Worm (Caenorhabditis elegans) whole organism, young adult: Measurements from ENCODE around the gene ZK809.1.
A peak's percentile ranks its signal among the peaks of the same experiment; 100 is the strongest.

ENCODE experiments used
- B0035.1 ChIP-seq: sonication (generic microtip); optimal IDR thresholded peaks from 2 replicates; lab custom pipeline; 2016; ENCODE audit warnings: missing genetic modification characterization, mild to moderate bottlenecking, missing compliant biosample characterization, missing genotype, missing genetic modification reagents
- C06A6.2 ChIP-seq: fragments of 200-800 bp; sonication (Bioruptor generic); conservative IDR thresholded peaks from 2 replicates; pipeline ENCODE4 v1.3.6; 2022; ENCODE audit warnings: missing genetic modification characterization, missing compliant biosample characterization
- F22D6.2 ChIP-seq: sonication (generic microtip); optimal IDR thresholded peaks from 2 replicates; lab custom pipeline; 2016; ENCODE audit warnings: mild to moderate bottlenecking, missing genetic modification characterization, missing compliant biosample characterization
- F23B12.7 ChIP-seq: sonication (generic microtip); optimal IDR thresholded peaks from 2 replicates; lab custom pipeline; 2017; ENCODE audit warnings: missing genetic modification characterization, mild to moderate bottlenecking, missing compliant biosample characterization, antibody characterized with exemption, moderate library complexity; ENCODE audit not compliant: insufficient read depth
- F49E8.2 ChIP-seq: sonication (generic microtip); optimal IDR thresholded peaks from 3 replicates; lab custom pipeline; 2017; ENCODE audit warnings: missing genetic modification characterization, mild to moderate bottlenecking, missing compliant biosample characterization, antibody characterized with exemption, moderate library complexity; ENCODE audit not compliant: insufficient read depth
- F52B5.7 ChIP-seq: sonication (generic microtip); optimal IDR thresholded peaks from 2 replicates; lab custom pipeline; 2016; ENCODE audit warnings: mild to moderate bottlenecking, missing genetic modification characterization, missing compliant biosample characterization
- K11D2.4 ChIP-seq: fragments of 200-800 bp; sonication (Bioruptor generic); IDR thresholded peaks from 2 replicates; pipeline ENCODE4 v1.3.6; 2022; ENCODE audit warnings: missing genetic modification reagents, missing genetic modification characterization, missing compliant biosample characterization
- T26A5.8 ChIP-seq: sonication (generic microtip); optimal IDR thresholded peaks from 2 replicates; lab custom pipeline; 2016; ENCODE audit warnings: missing genetic modification characterization, missing compliant biosample characterization
- Y56A3A.18 ChIP-seq: fragments of 200-800 bp; sonication (Bioruptor generic); IDR thresholded peaks from 2 replicates; pipeline ENCODE4 v1.3.6; 2022; ENCODE audit warnings: missing genetic modification reagents, missing genetic modification characterization, missing compliant biosample characterization
- Y79H2A.3 ChIP-seq: fragments of 200-800 bp; sonication (Bioruptor generic); conservative IDR thresholded peaks from 2 replicates; pipeline ENCODE4 v1.3.6; 2022; ENCODE audit warnings: missing genetic modification reagents, missing genetic modification characterization, missing compliant biosample characterization
- akir-1 ChIP-seq: fragments of 200-800 bp; sonication (Bioruptor generic); optimal IDR thresholded peaks from 2 replicates; lab custom pipeline; 2018; ENCODE audit warnings: mild to moderate bottlenecking, missing genetic modification characterization, moderate library complexity, missing compliant biosample characterization
- ama-1 ChIP-seq, 3 experiments: fragments of 150-350 bp in 1 of 3; sonication (generic microtip) in 2 of 3; optimal IDR thresholded peaks; 2 replicates each; lab custom pipeline; 2014 to 2018; ENCODE audit warnings: missing biosample characterization in 2 of 3, missing genetic modification characterization in 2 of 3, missing genetic modification reagents in 2 of 3
- aptf-2 ChIP-seq: fragments of 200-800 bp; sonication (Bioruptor generic); conservative IDR thresholded peaks from 2 replicates; pipeline ENCODE4 v1.3.6; 2022; ENCODE audit warnings: missing genetic modification reagents, missing genetic modification characterization, missing compliant biosample characterization
- aptf-3 ChIP-seq: fragments of 200-800 bp; sonication (Bioruptor generic); IDR thresholded peaks from 2 replicates; pipeline ENCODE4 v1.3.6; 2022; ENCODE audit warnings: missing genetic modification characterization, missing compliant biosample characterization
- atf-7 ChIP-seq: sonication (generic microtip); optimal IDR thresholded peaks from 2 replicates; lab custom pipeline; 2017; ENCODE audit warnings: mild to moderate bottlenecking, missing genetic modification characterization, missing compliant biosample characterization
- athp-1 ChIP-seq: sonication (generic microtip); optimal IDR thresholded peaks from 2 replicates; lab custom pipeline; 2017; ENCODE audit warnings: mild to moderate bottlenecking, missing genetic modification characterization, missing compliant biosample characterization
- attf-3 ChIP-seq: fragments of 200-800 bp; sonication (Bioruptor generic); conservative IDR thresholded peaks from 2 replicates; pipeline ENCODE4 v1.3.6; 2022; ENCODE audit warnings: missing genetic modification reagents, missing genetic modification characterization, missing compliant biosample characterization
- attf-6 ChIP-seq: fragments of 200-800 bp; sonication (Bioruptor generic); IDR thresholded peaks from 2 replicates; pipeline ENCODE4 v1.3.6; 2022; ENCODE audit warnings: missing genetic modification reagents, missing genetic modification characterization, missing compliant biosample characterization
- ceh-40 ChIP-seq: fragments of 200-800 bp; sonication (Bioruptor generic); IDR thresholded peaks from 2 replicates; pipeline ENCODE4 v1.3.6; 2022; ENCODE audit warnings: missing genetic modification characterization, missing compliant biosample characterization
- ceh-79 ChIP-seq: sonication (generic microtip); optimal IDR thresholded peaks from 2 replicates; lab custom pipeline; 2017; ENCODE audit warnings: mild to moderate bottlenecking, missing genetic modification characterization, missing compliant biosample characterization
- ekl-4 ChIP-seq: fragments of 200-800 bp; sonication (Bioruptor generic); IDR thresholded peaks from 2 replicates; pipeline ENCODE4 v1.3.6; 2022; ENCODE audit warnings: missing genetic modification reagents, missing genetic modification characterization, missing compliant biosample characterization
- ets-4 ChIP-seq: fragments of 200-800 bp; sonication (Bioruptor generic); optimal IDR thresholded peaks from 2 replicates; lab custom pipeline; 2018; ENCODE audit warnings: mild to moderate bottlenecking, missing genetic modification characterization, missing compliant biosample characterization
- fkh-3 ChIP-seq: sonication (generic microtip); optimal IDR thresholded peaks from 2 replicates; lab custom pipeline; 2016; ENCODE audit warnings: mild to moderate bottlenecking, missing genetic modification characterization, missing compliant biosample characterization
- him-1 ChIP-seq: sonication (generic microtip); optimal IDR thresholded peaks from 2 replicates; lab custom pipeline; 2016; ENCODE audit warnings: missing genotype, missing genetic modification reagents, missing genetic modification characterization, missing compliant biosample characterization
- lag-1 ChIP-seq: fragments of 200-800 bp; sonication (Bioruptor generic); IDR thresholded peaks from 2 replicates; pipeline ENCODE4 v1.3.6; 2022; ENCODE audit warnings: missing genetic modification reagents, missing genetic modification characterization, missing compliant biosample characterization
- lin-54 ChIP-seq: fragments of 200-800 bp; sonication (Bioruptor generic); optimal IDR thresholded peaks from 2 replicates; lab custom pipeline; 2018; ENCODE audit warnings: mild to moderate bottlenecking, missing genetic modification characterization, missing compliant biosample characterization
- lsl-1 ChIP-seq: fragments of 200-800 bp; sonication (Bioruptor generic); optimal IDR thresholded peaks from 2 replicates; lab custom pipeline; 2018; ENCODE audit warnings: mild to moderate bottlenecking, missing genetic modification characterization, moderate library complexity, missing compliant biosample characterization
- madf-10 ChIP-seq: sonication (generic microtip); optimal IDR thresholded peaks from 2 replicates; lab custom pipeline; 2016; ENCODE audit warnings: mild to moderate bottlenecking, missing genetic modification characterization, missing compliant biosample characterization
- madf-3 ChIP-seq: fragments of 200-800 bp; sonication (Bioruptor generic); IDR thresholded peaks from 2 replicates; pipeline ENCODE4 v1.3.6; 2022; ENCODE audit warnings: missing genetic modification reagents, missing genetic modification characterization, missing compliant biosample characterization
- madf-6 ChIP-seq: fragments of 200-800 bp; sonication (Bioruptor generic); IDR thresholded peaks from 2 replicates; pipeline ENCODE4 v1.3.6; 2022; ENCODE audit warnings: missing genetic modification reagents, missing genetic modification characterization, missing compliant biosample characterization
- mcd-1 ChIP-seq: fragments of 200-800 bp; sonication (Bioruptor generic); IDR thresholded peaks from 2 replicates; pipeline ENCODE4 v1.3.6; 2022; ENCODE audit warnings: missing genetic modification reagents, missing genetic modification characterization, missing compliant biosample characterization
- mxl-1 ChIP-seq: sonication (generic microtip); optimal IDR thresholded peaks from 2 replicates; lab custom pipeline; 2016; ENCODE audit warnings: missing genetic modification characterization, missing compliant biosample characterization
- nfya-1 ChIP-seq: sonication (generic microtip); optimal IDR thresholded peaks from 2 replicates; lab custom pipeline; 2017; ENCODE audit warnings: antibody characterized with exemption, missing compliant biosample characterization, missing genetic modification characterization, borderline replicate concordance; ENCODE audit not compliant: insufficient read depth
- nfyb-1 ChIP-seq: fragments of 200-800 bp; sonication (Bioruptor generic); IDR thresholded peaks from 2 replicates; pipeline ENCODE4 v1.3.6; 2022; ENCODE audit warnings: missing genetic modification reagents, missing genetic modification characterization, missing compliant biosample characterization
- nhr-179 ChIP-seq: sonication (generic microtip); optimal IDR thresholded peaks from 2 replicates; lab custom pipeline; 2016; ENCODE audit warnings: mild to moderate bottlenecking, missing genetic modification characterization, missing compliant biosample characterization
- repo-1 ChIP-seq: sonication (generic microtip); optimal IDR thresholded peaks from 2 replicates; lab custom pipeline; 2017; ENCODE audit warnings: mild to moderate bottlenecking, missing genetic modification characterization, missing compliant biosample characterization
- sdz-38 ChIP-seq: sonication (generic microtip); optimal IDR thresholded peaks from 2 replicates; lab custom pipeline; 2016; ENCODE audit warnings: missing genotype, missing genetic modification characterization, missing compliant biosample characterization
- snpc-1.1 ChIP-seq: sonication (generic microtip); optimal IDR thresholded peaks from 2 replicates; lab custom pipeline; 2017; ENCODE audit warnings: missing genetic modification characterization, mild to moderate bottlenecking, missing compliant biosample characterization, antibody characterized with exemption, moderate library complexity, missing genotype, missing genetic modification reagents; ENCODE audit not compliant: insufficient read depth
- snpc-4 ChIP-seq, 5 experiments: fragments of 150-350 bp in 1 of 5; sonication (generic microtip) in 4 of 5; optimal IDR thresholded peaks; 2 replicates each; lab custom pipeline; 2014 to 2018; ENCODE audit warnings: missing genetic modification characterization in 5 of 5, missing biosample characterization in 3 of 5, antibody characterized with exemption in 2 of 5, mild to moderate bottlenecking in 2 of 5, missing compliant biosample characterization in 2 of 5, missing genotype in 2 of 5, moderate library complexity in 2 of 5, missing genetic modification reagents in 1 of 5
- tbx-9 ChIP-seq: sonication (generic microtip); optimal IDR thresholded peaks from 2 replicates; lab custom pipeline; 2016; ENCODE audit warnings: borderline replicate concordance, missing genetic modification characterization, inconsistent platforms, missing compliant biosample characterization
- unc-130 ChIP-seq: sonication (generic microtip); optimal IDR thresholded peaks from 2 replicates; lab custom pipeline; 2016; ENCODE audit warnings: missing genetic modification reagents, missing genetic modification characterization, missing compliant biosample characterization
- xnd-1 ChIP-seq: sonication (generic microtip); optimal IDR thresholded peaks from 2 replicates; lab custom pipeline; 2016; ENCODE audit warnings: missing genotype, missing genetic modification reagents, missing genetic modification characterization, missing compliant biosample characterization
- zfh-2 ChIP-seq: fragments of 200-800 bp; sonication (Bioruptor generic); conservative IDR thresholded peaks from 2 replicates; pipeline ENCODE4 v1.3.6; 2022; ENCODE audit warnings: missing genetic modification reagents, missing genetic modification characterization, missing compliant biosample characterization
- ztf-22 ChIP-seq: fragments of 200-800 bp; sonication (Bioruptor generic); optimal IDR thresholded peaks from 2 replicates; lab custom pipeline; 2018; ENCODE audit warnings: mild to moderate bottlenecking, missing genetic modification characterization, moderate library complexity, missing compliant biosample characterization
- ztf-26 ChIP-seq: sonication (generic microtip); optimal IDR thresholded peaks from 2 replicates; lab custom pipeline; 2017; ENCODE audit warnings: missing genetic modification characterization, missing compliant biosample characterization
- ztf-6 ChIP-seq: fragments of 200-800 bp; sonication (Bioruptor generic); IDR thresholded peaks from 2 replicates; pipeline ENCODE4 v1.3.6; 2022; ENCODE audit warnings: missing genetic modification reagents, missing genetic modification characterization, missing compliant biosample characterization

ZK809.1 gene

ce11 chrIV:11593415-11594190, 48.3 kb upstream of the ZK809.1 start, which contains the start of gene F40F11.3 (continued):
- TF ChIP-seq ztf-22 (GFP tag; lab: Kevin White, UChicago), result peak; percentile 34
- no peak for TF ChIP-seq ceh-79 (tag; lab: Kevin White, UChicago)
- TF ChIP-seq atf-7 (tag; lab: Kevin White, UChicago), result peak; percentile 42
- TF ChIP-seq ztf-26, result peak; percentile 51
- TF ChIP-seq madf-3, result 0 out of 2 replicates have a peak, but pooled peaks have one; percentile 48
- no peak for TF ChIP-seq F22D6.2 (tag; lab: Kevin White, UChicago)
- no peak for TF ChIP-seq F23B12.7 (tag; lab: Kevin White, UChicago)
- TF ChIP-seq nfyb-1 (GFP tag; lab: Robert Waterston, UW), result peak; percentile 77
- TF ChIP-seq akir-1 (GFP tag; lab: Kevin White, UChicago), result peak; percentile 38
- TF ChIP-seq ekl-4 (GFP tag; lab: Robert Waterston, UW), result peak; percentile 73
- TF ChIP-seq C06A6.2, result peak; percentile 78; the same call in 1 of the 2 replicates
- no peak for TF ChIP-seq fkh-3 (tag; lab: Kevin White, UChicago)
- peak; percentile 26 for TF ChIP-seq athp-1
- TF ChIP-seq xnd-1 (tag; lab: Kevin White, UChicago), result no peak
- TF ChIP-seq K11D2.4, result peak; percentile 61
- TF ChIP-seq ama-1 (optimal IDR thresholded peaks at IDR 0.05; lab: Kevin White, UChicago), result no peak
- no peak for TF ChIP-seq ama-1 (GFP tag; optimal IDR thresholded peaks at IDR 0.05; lab: Kevin White, UChicago)
- TF ChIP-seq unc-130 (GFP tag; lab: Kevin White, UChicago), result no peak
- TF ChIP-seq lag-1 (GFP tag; lab: Robert Waterston, UW), result no peak
- TF ChIP-seq mxl-1 (tag; lab: Kevin White, UChicago), result no peak
- peak; percentile 71 for TF ChIP-seq madf-10 (tag; lab: Kevin White, UChicago)
- TF ChIP-seq B0035.1 (tag; lab: Kevin White, UChicago), result no peak
- TF ChIP-seq aptf-3 (GFP tag; lab: Robert Waterston, UW), result no peak
- TF ChIP-seq attf-3 (GFP tag; lab: Robert Waterston, UW), result no peak
- TF ChIP-seq T26A5.8, result no peak
- peak; percentile 41 for TF ChIP-seq ets-4 (GFP tag; lab: Kevin White, UChicago)
- TF ChIP-seq ceh-40 (GFP tag; lab: Robert Waterston, UW), result 0 out of 2 replicates have a peak, but pooled peaks have one; percentile 52
- peak; percentile 8; the same call in 1 of the 2 replicates for TF ChIP-seq madf-6 (GFP tag; lab: Robert Waterston, UW)
- no peak for TF ChIP-seq nfya-1 (tag; lab: Kevin White, UChicago)
- no peak for TF ChIP-seq F49E8.2 (tag; lab: Kevin White, UChicago)
- no peak for TF ChIP-seq tbx-9
- TF ChIP-seq repo-1 (tag; lab: Kevin White, UChicago), result peak; percentile 87
- no peak for TF ChIP-seq Y79H2A.3
- TF ChIP-seq sdz-38 (tag; lab: Kevin White, UChicago), result no peak
- TF ChIP-seq attf-6 (GFP tag; lab: Robert Waterston, UW), result no peak
- TF ChIP-seq ztf-6 (GFP tag; lab: Robert Waterston, UW), result no peak
- TF ChIP-seq snpc-1.1 (tag; lab: Kevin White, UChicago), result no peak
- TF ChIP-seq snpc-4 (GFP tag; optimal IDR thresholded peaks at IDR 0.05; lab: Kevin White, UChicago), result no peak
- TF ChIP-seq snpc-4 (tag; optimal IDR thresholded peaks at IDR 0.05; lab: Kevin White, UChicago), result peak in 3 of 4 experiments; percentile 20 to 44 (median 26)
- no peak for TF ChIP-seq F52B5.7
- peak; percentile 65 for TF ChIP-seq lin-54
- no peak for TF ChIP-seq him-1 (tag; lab: Kevin White, UChicago)
- peak; percentile 83 for TF ChIP-seq Y56A3A.18 (GFP tag; lab: Robert Waterston, UW)
- no peak; the same call in 1 of the 2 replicates for TF ChIP-seq zfh-2
- peak; percentile 64 for TF ChIP-seq mcd-1 (GFP tag; lab: Robert Waterston, UW)
- no peak for TF ChIP-seq aptf-2 (GFP tag; lab: Robert Waterston, UW)
- no peak for TF ChIP-seq nhr-179
- TF ChIP-seq lsl-1 (GFP tag; lab: Kevin White, UChicago), result no peak
